Worm (Caenorhabditis elegans): Measurements from ENCODE around the gene F49E8.8.

F49E8.8 gene

DNA sequence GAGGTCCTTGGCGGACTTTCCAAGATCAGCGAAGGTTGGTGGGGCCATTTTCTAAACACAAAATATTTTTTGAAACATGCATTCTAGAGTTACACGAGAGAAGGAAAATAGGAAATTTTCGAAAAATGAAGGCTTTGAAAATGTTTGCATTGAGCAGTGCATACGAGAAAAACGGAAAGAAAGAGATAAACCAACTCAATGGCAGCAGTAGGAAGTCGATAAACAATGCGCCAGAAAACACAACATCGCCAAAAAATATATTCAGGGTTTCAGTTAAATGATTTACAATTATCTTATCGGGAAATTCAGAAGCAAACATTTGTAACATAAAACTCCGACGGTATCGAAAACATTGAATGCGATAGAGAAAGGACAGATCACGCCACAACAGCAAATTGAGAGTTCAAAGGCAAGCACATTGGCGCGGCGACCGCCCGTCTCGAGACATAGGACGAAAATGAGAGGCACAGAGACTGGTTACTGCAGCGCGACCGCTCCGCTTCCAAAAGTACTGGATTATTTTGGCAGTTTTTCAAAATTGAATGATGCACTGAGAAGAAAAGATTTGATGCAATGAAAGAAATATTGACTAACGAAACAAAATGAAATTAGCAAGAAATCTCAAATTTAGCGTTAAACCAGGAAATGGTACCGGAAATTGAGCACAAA, 48.5 kb upstream of the F49E8.8 start, which contains the start of the genes vdac-1 and R05G6.5 (continued):
- peak; percentile 86 for TF ChIP-seq tbx-2 (tag; optimal IDR thresholded peaks at IDR 0.05)
- peak; percentile 73 for TF ChIP-seq elt-2 (tag; optimal IDR thresholded peaks at IDR 0.05)
- TF ChIP-seq ceh-82 (tag; optimal IDR thresholded peaks at IDR 0.05), result peak; percentile 42 to 93 (median 70)
- TF ChIP-seq isw-1 (GFP tag; IDR thresholded peaks at IDR 0.05), result peak; percentile 71
- peak; percentile 17 for TF ChIP-seq egl-13 (tag; optimal IDR thresholded peaks at IDR 0.05)
- peak; percentile 92 for TF ChIP-seq nhr-20 (tag; optimal IDR thresholded peaks at IDR 0.05)
- TF ChIP-seq nhr-11 (tag; optimal IDR thresholded peaks at IDR 0.05), result peak; percentile 24
- TF ChIP-seq irx-1 (tag; optimal IDR thresholded peaks at IDR 0.05), result no peak
- peak; percentile 57 for TF ChIP-seq dsc-1 (tag; optimal IDR thresholded peaks at IDR 0.05)
- peak; percentile 80 for TF ChIP-seq nhr-90 (tag; optimal IDR thresholded peaks at IDR 0.05; ENCODE audit: poor library complexity)
- peak; percentile 63 for TF ChIP-seq skn-1 (tag; optimal IDR thresholded peaks at IDR 0.05)
- no peak for TF ChIP-seq aly-2 (tag; optimal IDR thresholded peaks at IDR 0.05)
- no peak for TF ChIP-seq ces-1 (GFP tag; optimal IDR thresholded peaks at IDR 0.05)
- peak; percentile 83 for TF ChIP-seq nhr-85 (tag)
- TF ChIP-seq efl-3 (GFP tag; optimal IDR thresholded peaks at IDR 0.05), result no peak
- no peak for TF ChIP-seq aha-1 (tag; optimal IDR thresholded peaks at IDR 0.05)
- peak; percentile 56 for TF ChIP-seq unc-86 (tag; optimal IDR thresholded peaks at IDR 0.05)
- no peak for TF ChIP-seq nhr-76 (tag; optimal IDR thresholded peaks at IDR 0.05)
- peak; percentile 90 for TF ChIP-seq C16A3.4 (tag; optimal IDR thresholded peaks at IDR 0.05)
- peak; percentile 67 for TF ChIP-seq pqm-1 (tag; optimal IDR thresholded peaks at IDR 0.05)
- TF ChIP-seq egl-27 (tag; optimal IDR thresholded peaks at IDR 0.05), result peak in 1 of 2 experiments; percentile 33
- TF ChIP-seq zag-1 (tag; optimal IDR thresholded peaks at IDR 0.05), result no peak
- TF ChIP-seq mef-2 (tag; optimal IDR thresholded peaks at IDR 0.05), result peak; percentile 30
- TF ChIP-seq mep-1 (tag; optimal IDR thresholded peaks at IDR 0.05), result peak; percentile 54
- no peak for TF ChIP-seq unc-62 (GFP tag; optimal IDR thresholded peaks at IDR 0.05)
- TF ChIP-seq unc-130 (tag; optimal IDR thresholded peaks at IDR 0.05), result peak; percentile 81
- peak; percentile 11 for TF ChIP-seq snpc-4 (tag; optimal IDR thresholded peaks at IDR 0.05)
- TF ChIP-seq unc-98 (GFP tag; IDR thresholded peaks at IDR 0.05), result no peak
- no peak for TF ChIP-seq ceh-90 (tag; optimal IDR thresholded peaks at IDR 0.05)
- TF ChIP-seq snu-23 (GFP tag; optimal IDR thresholded peaks at IDR 0.05), result peak; percentile 93
- TF ChIP-seq mab-9 (GFP tag; IDR thresholded peaks at IDR 0.05), result 0 out of 2 replicates have a peak, but pooled peaks have one; percentile 17
- no peak for TF ChIP-seq sox-4 (tag; optimal IDR thresholded peaks at IDR 0.05)
- peak; percentile 83 for TF ChIP-seq nhr-47 (tag; optimal IDR thresholded peaks at IDR 0.05)
- TF ChIP-seq fos-1 (tag; optimal IDR thresholded peaks at IDR 0.05), result peak; percentile 63
- TF ChIP-seq jun-1 (tag; optimal IDR thresholded peaks at IDR 0.05), result peak; percentile 58
- TF ChIP-seq hlh-17 (GFP tag; optimal IDR thresholded peaks at IDR 0.05; ENCODE audit: borderline replicate concordance), result no peak
- TF ChIP-seq C04F5.9 (tag; optimal IDR thresholded peaks at IDR 0.05), result no peak
- TF ChIP-seq nhr-19 (GFP tag; conservative IDR thresholded peaks at IDR 0.05), result peak; percentile 87
- peak; percentile 82 for TF ChIP-seq lin-13 (GFP tag; optimal IDR thresholded peaks at IDR 0.05)

- TF ChIP-seq alr-1 (tag; optimal IDR thresholded peaks at IDR 0.05; ENCODE audit: borderline replicate concordance) (no peak), jun-1 (tag; optimal IDR thresholded peaks at IDR 0.05) (no peak), egl-27 (tag; optimal IDR thresholded peaks at IDR 0.05) (no peak), ceh-82 (tag; optimal IDR thresholded peaks at IDR 0.05) (no peak), tbx-2 (tag; optimal IDR thresholded peaks at IDR 0.05) (no peak), hlh-4 (tag; optimal IDR thresholded peaks at IDR 0.05) (no peak), lin-15B (tag; optimal IDR thresholded peaks at IDR 0.05) (no peak), nhr-28 (tag; optimal IDR thresholded peaks at IDR 0.05) (no peak), efl-1 (optimal IDR thresholded peaks at IDR 0.05) (peak; percentile 38 to 56), efl-1 (GFP tag; optimal IDR thresholded peaks at IDR 0.05 in 1 of 2) (peak; percentile 48 to 91), lin-35 (GFP tag; optimal IDR thresholded peaks at IDR 0.05) (peak in 1 of 2 experiments; percentile 65), dpl-1 (GFP tag; optimal IDR thresholded peaks at IDR 0.05) (peak; percentile 18 to 51 (median 42)), C04F5.9 (tag; optimal IDR thresholded peaks at IDR 0.05) (no peak), pax-3 (tag; optimal IDR thresholded peaks at IDR 0.05) (no peak), nhr-71 (tag; optimal IDR thresholded peaks at IDR 0.05) (no peak), ceh-90 (tag; optimal IDR thresholded peaks at IDR 0.05) (no peak), fos-1 (tag; optimal IDR thresholded peaks at IDR 0.05) (no peak), lsy-2 (tag; optimal IDR thresholded peaks at IDR 0.05) (peak; percentile 51 to 87), nhr-19 (GFP tag; conservative IDR thresholded peaks at IDR 0.05) (no peak), ets-5 (GFP tag; IDR thresholded peaks at IDR 0.05) (no peak), swsn-7 (tag; optimal IDR thresholded peaks at IDR 0.05) (no peak)
These were observed 47.6 kb upstream of the F49E8.8 start for ce11 chrIV:7508850-7509249.

All from whole organism, L1 larva.